Worm (Caenorhabditis elegans) whole organism, young adult: Measurements from ENCODE around the gene ugt-66.
A peak's percentile ranks its signal among the peaks of the same experiment; 100 is the strongest.

Experiments
- C06A6.2 ChIP-seq: fragments of 200-800 bp; sonication (Bioruptor generic); conservative IDR thresholded peaks from 2 replicates; pipeline ENCODE4 v1.3.6; 2022; ENCODE audit warnings: missing genetic modification characterization, missing compliant biosample characterization
- C17E4.6 ChIP-seq: fragments of 200-800 bp; sonication (Bioruptor generic); IDR thresholded peaks from 2 replicates; pipeline ENCODE4 v1.3.6; 2022; ENCODE audit warnings: missing genetic modification reagents, missing genetic modification characterization, missing compliant biosample characterization
- D2030.7 ChIP-seq: fragments of 200-800 bp; sonication (Bioruptor generic); IDR thresholded peaks from 2 replicates; pipeline ENCODE4 v1.3.6; 2022; ENCODE audit warnings: missing genetic modification reagents, missing genetic modification characterization, missing compliant biosample characterization
- F39B2.1 ChIP-seq: fragments of 200-800 bp; sonication (Bioruptor generic); IDR thresholded peaks from 2 replicates; pipeline ENCODE4 v1.3.6; 2022; ENCODE audit warnings: missing genetic modification reagents, missing genetic modification characterization, missing compliant biosample characterization
- F52B5.7 ChIP-seq: sonication (generic microtip); optimal IDR thresholded peaks from 2 replicates; lab custom pipeline; 2016; ENCODE audit warnings: mild to moderate bottlenecking, missing genetic modification characterization, missing compliant biosample characterization
- F57C9.4 ChIP-seq: sonication (generic microtip); optimal IDR thresholded peaks from 2 replicates; lab custom pipeline; 2017; ENCODE audit warnings: mild to moderate bottlenecking, missing genetic modification characterization, missing compliant biosample characterization
- Y56A3A.18 ChIP-seq: fragments of 200-800 bp; sonication (Bioruptor generic); IDR thresholded peaks from 2 replicates; pipeline ENCODE4 v1.3.6; 2022; ENCODE audit warnings: missing genetic modification reagents, missing genetic modification characterization, missing compliant biosample characterization
- akir-1 ChIP-seq: fragments of 200-800 bp; sonication (Bioruptor generic); optimal IDR thresholded peaks from 2 replicates; lab custom pipeline; 2018; ENCODE audit warnings: mild to moderate bottlenecking, missing genetic modification characterization, moderate library complexity, missing compliant biosample characterization
- aptf-3 ChIP-seq: fragments of 200-800 bp; sonication (Bioruptor generic); IDR thresholded peaks from 2 replicates; pipeline ENCODE4 v1.3.6; 2022; ENCODE audit warnings: missing genetic modification characterization, missing compliant biosample characterization
- cebp-2 ChIP-seq: fragments of 200-800 bp; sonication (Bioruptor generic); IDR thresholded peaks from 2 replicates; pipeline ENCODE4 v1.3.6; 2022; ENCODE audit warnings: missing genetic modification characterization, missing compliant biosample characterization
- ceh-58 ChIP-seq: fragments of 200-800 bp; sonication (Bioruptor generic); IDR thresholded peaks from 2 replicates; pipeline ENCODE4 v1.3.6; 2022; ENCODE audit warnings: missing genetic modification characterization, missing compliant biosample characterization
- dpl-1 ChIP-seq: fragments of 150-350 bp; optimal IDR thresholded peaks from 2 replicates; lab custom pipeline; 2014; ENCODE audit warnings: missing biosample characterization, missing genetic modification reagents, missing genetic modification characterization
- efl-1 ChIP-seq: fragments of 150-350 bp; optimal IDR thresholded peaks from 2 replicates; lab custom pipeline; 2014; ENCODE audit warnings: missing biosample characterization, missing genetic modification reagents, missing genetic modification characterization
- egl-18 ChIP-seq: fragments of 200-800 bp; sonication (Bioruptor generic); IDR thresholded peaks from 2 replicates; pipeline ENCODE4 v1.3.6; 2022; ENCODE audit warnings: missing genetic modification reagents, missing genetic modification characterization, missing compliant biosample characterization
- egl-44 ChIP-seq: fragments of 200-800 bp; sonication (Bioruptor generic); IDR thresholded peaks from 2 replicates; pipeline ENCODE4 v1.3.6; 2022; ENCODE audit warnings: missing genetic modification reagents, missing genetic modification characterization, missing compliant biosample characterization
- ekl-4 ChIP-seq: fragments of 200-800 bp; sonication (Bioruptor generic); IDR thresholded peaks from 2 replicates; pipeline ENCODE4 v1.3.6; 2022; ENCODE audit warnings: missing genetic modification reagents, missing genetic modification characterization, missing compliant biosample characterization
- hrde-1 ChIP-seq: sonication (generic microtip); optimal IDR thresholded peaks from 2 replicates; lab custom pipeline; 2016; ENCODE audit warnings: missing genetic modification characterization, mild to moderate bottlenecking, missing compliant biosample characterization, moderate library complexity, missing genotype, missing genetic modification reagents, borderline replicate concordance
- lag-1 ChIP-seq: fragments of 200-800 bp; sonication (Bioruptor generic); IDR thresholded peaks from 2 replicates; pipeline ENCODE4 v1.3.6; 2022; ENCODE audit warnings: missing genetic modification reagents, missing genetic modification characterization, missing compliant biosample characterization
- lin-35 ChIP-seq, 3 experiments: fragments of 150-350 bp in 2 of 3; sonication (generic microtip) in 1 of 3; optimal IDR thresholded peaks; 2 replicates each; lab custom pipeline; 2014 to 2018; ENCODE audit warnings: missing biosample characterization in 3 of 3, missing genetic modification characterization in 3 of 3, missing genetic modification reagents in 3 of 3
- lin-40 ChIP-seq: sonication (generic microtip); optimal IDR thresholded peaks from 2 replicates; lab custom pipeline; 2016; ENCODE audit warnings: missing genetic modification characterization, mild to moderate bottlenecking, missing compliant biosample characterization, missing genotype, missing genetic modification reagents
- lin-54 ChIP-seq: fragments of 200-800 bp; sonication (Bioruptor generic); optimal IDR thresholded peaks from 2 replicates; lab custom pipeline; 2018; ENCODE audit warnings: mild to moderate bottlenecking, missing genetic modification characterization, missing compliant biosample characterization
- lsl-1 ChIP-seq: fragments of 200-800 bp; sonication (Bioruptor generic); optimal IDR thresholded peaks from 2 replicates; lab custom pipeline; 2018; ENCODE audit warnings: mild to moderate bottlenecking, missing genetic modification characterization, moderate library complexity, missing compliant biosample characterization
- madf-10 ChIP-seq: sonication (generic microtip); optimal IDR thresholded peaks from 2 replicates; lab custom pipeline; 2016; ENCODE audit warnings: mild to moderate bottlenecking, missing genetic modification characterization, missing compliant biosample characterization
- madf-6 ChIP-seq: fragments of 200-800 bp; sonication (Bioruptor generic); IDR thresholded peaks from 2 replicates; pipeline ENCODE4 v1.3.6; 2022; ENCODE audit warnings: missing genetic modification reagents, missing genetic modification characterization, missing compliant biosample characterization
- madf-8 ChIP-seq: fragments of 200-800 bp; sonication (Bioruptor generic); conservative IDR thresholded peaks from 2 replicates; pipeline ENCODE4 v1.3.6; 2022; ENCODE audit warnings: missing genetic modification reagents, missing genetic modification characterization, missing compliant biosample characterization
- mcd-1 ChIP-seq: fragments of 200-800 bp; sonication (Bioruptor generic); IDR thresholded peaks from 2 replicates; pipeline ENCODE4 v1.3.6; 2022; ENCODE audit warnings: missing genetic modification reagents, missing genetic modification characterization, missing compliant biosample characterization
- mel-28 ChIP-seq: sonication (generic microtip); optimal IDR thresholded peaks from 2 replicates; lab custom pipeline; 2016; ENCODE audit warnings: borderline replicate concordance, mild to moderate bottlenecking, missing genetic modification characterization, missing compliant biosample characterization
- nfyb-1 ChIP-seq: fragments of 200-800 bp; sonication (Bioruptor generic); IDR thresholded peaks from 2 replicates; pipeline ENCODE4 v1.3.6; 2022; ENCODE audit warnings: missing genetic modification reagents, missing genetic modification characterization, missing compliant biosample characterization
- nhr-80 ChIP-seq: sonication (generic microtip); optimal IDR thresholded peaks from 2 replicates; lab custom pipeline; 2016; ENCODE audit warnings: missing genetic modification characterization, missing compliant biosample characterization
- pbrm-1 ChIP-seq: fragments of 200-800 bp; sonication (Bioruptor generic); IDR thresholded peaks from 2 replicates; pipeline ENCODE4 v1.3.6; 2022; ENCODE audit warnings: missing genetic modification reagents, missing genetic modification characterization, missing compliant biosample characterization
- rcor-1 ChIP-seq: fragments of 200-800 bp; sonication (Bioruptor generic); IDR thresholded peaks from 2 replicates; pipeline ENCODE4 v1.3.6; 2022; ENCODE audit warnings: missing genetic modification reagents, missing genetic modification characterization, missing compliant biosample characterization
- sdz-38 ChIP-seq: sonication (generic microtip); optimal IDR thresholded peaks from 2 replicates; lab custom pipeline; 2016; ENCODE audit warnings: missing genotype, missing genetic modification characterization, missing compliant biosample characterization
- snpc-1.3 ChIP-seq: sonication (generic microtip); optimal IDR thresholded peaks from 2 replicates; lab custom pipeline; 2017; ENCODE audit warnings: missing genetic modification characterization, mild to moderate bottlenecking, missing compliant biosample characterization, antibody characterized with exemption, moderate library complexity, missing genotype, missing genetic modification reagents; ENCODE audit not compliant: insufficient read depth
- snpc-4 ChIP-seq, 5 experiments: fragments of 150-350 bp in 1 of 5; sonication (generic microtip) in 4 of 5; optimal IDR thresholded peaks; 2 replicates each; lab custom pipeline; 2014 to 2018; ENCODE audit warnings: missing genetic modification characterization in 5 of 5, missing biosample characterization in 3 of 5, antibody characterized with exemption in 2 of 5, mild to moderate bottlenecking in 2 of 5, missing compliant biosample characterization in 2 of 5, missing genotype in 2 of 5, moderate library complexity in 2 of 5, missing genetic modification reagents in 1 of 5
- tbp1 ChIP-seq: fragments of 200-800 bp; sonication (Bioruptor generic); optimal IDR thresholded peaks from 2 replicates; lab custom pipeline; 2018; ENCODE audit warnings: mild to moderate bottlenecking, missing genetic modification characterization, missing compliant biosample characterization
- unc-62 ChIP-seq: fragments of 150-350 bp; optimal IDR thresholded peaks from 2 replicates; lab custom pipeline; 2014; ENCODE audit warnings: missing biosample characterization, missing genetic modification reagents, missing genetic modification characterization
- xnd-1 ChIP-seq: sonication (generic microtip); optimal IDR thresholded peaks from 2 replicates; lab custom pipeline; 2016; ENCODE audit warnings: missing genotype, missing genetic modification reagents, missing genetic modification characterization, missing compliant biosample characterization
- zim-3 ChIP-seq: sonication (generic microtip); optimal IDR thresholded peaks from 2 replicates; lab custom pipeline; 2017; ENCODE audit warnings: mild to moderate bottlenecking, missing genetic modification characterization, moderate library complexity, missing compliant biosample characterization
- ztf-18 ChIP-seq: sonication (generic microtip); optimal IDR thresholded peaks from 2 replicates; lab custom pipeline; 2016; ENCODE audit warnings: missing genotype, mild to moderate bottlenecking, missing genetic modification characterization, missing compliant biosample characterization
- ztf-26 ChIP-seq: sonication (generic microtip); optimal IDR thresholded peaks from 2 replicates; lab custom pipeline; 2017; ENCODE audit warnings: missing genetic modification characterization, missing compliant biosample characterization

ugt-66 gene

DNA sequence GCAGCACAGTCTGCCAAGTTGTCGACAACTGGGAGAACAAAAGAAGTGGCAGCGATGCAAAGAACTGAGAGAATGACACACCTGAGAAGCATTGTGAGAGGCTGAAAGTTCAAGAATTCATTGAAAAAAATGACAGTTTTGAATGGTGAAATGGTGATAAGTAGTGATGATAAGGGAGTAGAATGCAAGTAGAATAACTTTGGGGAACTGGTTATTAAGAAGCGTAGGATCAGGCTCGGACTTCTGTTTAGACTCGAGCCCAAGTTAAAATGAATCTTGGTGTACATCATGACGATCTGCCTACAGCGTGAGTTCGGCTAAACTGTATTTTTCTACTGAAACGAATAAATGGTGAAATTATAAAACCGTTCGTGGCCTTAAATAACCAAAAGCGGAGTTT is 15.8 kb downstream of the ugt-66 start, which contains the start of gene F42A10.7:
Gene F42A10.7, minus strand, starts transcription at position 101 of the 400 bp plus-strand sequence.
- no peak for TF ChIP-seq egl-18 (GFP tag; lab: Robert Waterston, UW)
- TF ChIP-seq madf-6 (GFP tag; lab: Robert Waterston, UW), result no peak
- no peak for TF ChIP-seq akir-1 (GFP tag; lab: Kevin White, UChicago)
- TF ChIP-seq cebp-2 (GFP tag; lab: Robert Waterston, UW), result no peak
- TF ChIP-seq rcor-1, result no peak
- no peak for TF ChIP-seq dpl-1 (GFP tag; lab: Kevin White, UChicago)
- TF ChIP-seq efl-1 (GFP tag; lab: Kevin White, UChicago), result no peak
- no peak for TF ChIP-seq C06A6.2 (GFP tag; lab: Robert Waterston, UW)

DNA sequence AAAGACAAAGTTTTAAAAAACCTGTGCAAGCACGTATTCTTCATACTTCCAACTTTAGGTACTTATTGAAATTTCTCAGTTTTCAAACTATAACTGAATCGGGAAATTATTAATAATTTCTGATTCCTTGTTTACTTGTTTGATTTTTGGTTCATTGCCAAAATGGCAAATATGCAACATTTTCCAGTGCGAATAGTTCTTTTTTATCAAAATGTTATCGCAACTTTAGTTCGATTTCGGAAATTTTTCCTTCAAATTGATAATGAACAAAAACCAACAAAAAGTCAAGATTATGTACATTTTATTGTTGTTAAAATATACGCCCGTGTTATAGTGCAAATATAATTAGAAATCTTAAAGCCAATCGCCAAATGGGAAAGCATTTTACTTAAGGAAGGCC is 16.7 kb downstream of the ugt-66 start:
- TF ChIP-seq rcor-1 (no peak), nhr-80 (peak; percentile 13)

DNA sequence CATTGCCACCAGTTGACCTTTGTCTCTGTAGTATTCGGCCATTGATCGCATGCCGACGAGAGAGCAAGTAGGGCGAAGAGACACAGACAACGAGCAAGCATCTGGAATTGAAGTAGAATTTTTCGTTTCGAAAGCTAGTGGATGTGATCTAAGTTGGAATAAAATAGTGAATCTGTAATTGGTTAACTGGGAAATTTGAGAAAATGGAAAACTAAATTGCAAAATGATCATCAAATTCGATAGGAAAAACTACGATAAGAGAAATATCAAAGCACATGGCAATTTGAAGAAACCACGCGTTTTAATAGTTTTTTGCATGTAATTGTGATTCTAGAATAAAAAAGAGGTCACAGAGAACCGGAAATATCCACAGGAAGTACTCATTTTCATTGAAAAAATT is 17.6 kb downstream of the ugt-66 start, which contains the start of gene F42A10.6:
Gene F42A10.6, minus strand, starts transcription at position 101 of the 400 bp plus-strand sequence.
- TF ChIP-seq madf-8 (GFP tag; lab: Robert Waterston, UW) (no peak), nhr-80 (peak; percentile 59), lag-1 (GFP tag; lab: Robert Waterston, UW) (no peak), mel-28 (no peak), ztf-26 (tag; lab: Kevin White, UChicago) (no peak), zim-3 (tag; lab: Kevin White, UChicago) (no peak), ekl-4 (GFP tag; lab: Robert Waterston, UW) (no peak), C17E4.6 (no peak)
- TF ChIP-seq, all 124 proteins: peak for 1

DNA sequence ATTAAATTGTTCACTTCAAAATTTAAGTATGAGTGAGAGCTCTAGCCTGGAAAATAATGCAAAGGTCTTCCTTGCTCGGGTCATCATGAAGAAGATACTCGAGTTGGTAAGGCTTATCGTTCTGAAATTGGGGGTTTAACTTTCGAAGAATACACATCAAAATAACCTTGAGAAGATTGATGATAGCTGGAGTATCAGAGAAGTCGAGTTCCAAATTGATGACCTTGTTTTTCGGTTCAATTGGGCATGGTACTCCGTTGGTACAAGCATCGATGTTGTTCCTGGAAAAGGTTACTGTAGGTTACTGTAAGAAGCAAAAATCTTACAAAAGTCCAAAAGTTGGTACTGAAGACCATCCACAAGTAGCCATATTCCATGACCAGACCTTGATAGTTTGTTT is 18.2 kb downstream of the ugt-66 start:
- TF ChIP-seq hrde-1 (tag; lab: Kevin White, UChicago) (peak; percentile 61), snpc-1.3 (no peak), tbp1 (no peak), F39B2.1 (GFP tag; lab: Robert Waterston, UW) (0 out of 2 replicates have a peak, but pooled peaks have one; percentile 52), nfyb-1 (0 out of 2 replicates have a peak, but pooled peaks have one; percentile 30), madf-10 (tag; lab: Kevin White, UChicago) (no peak)

DNA sequence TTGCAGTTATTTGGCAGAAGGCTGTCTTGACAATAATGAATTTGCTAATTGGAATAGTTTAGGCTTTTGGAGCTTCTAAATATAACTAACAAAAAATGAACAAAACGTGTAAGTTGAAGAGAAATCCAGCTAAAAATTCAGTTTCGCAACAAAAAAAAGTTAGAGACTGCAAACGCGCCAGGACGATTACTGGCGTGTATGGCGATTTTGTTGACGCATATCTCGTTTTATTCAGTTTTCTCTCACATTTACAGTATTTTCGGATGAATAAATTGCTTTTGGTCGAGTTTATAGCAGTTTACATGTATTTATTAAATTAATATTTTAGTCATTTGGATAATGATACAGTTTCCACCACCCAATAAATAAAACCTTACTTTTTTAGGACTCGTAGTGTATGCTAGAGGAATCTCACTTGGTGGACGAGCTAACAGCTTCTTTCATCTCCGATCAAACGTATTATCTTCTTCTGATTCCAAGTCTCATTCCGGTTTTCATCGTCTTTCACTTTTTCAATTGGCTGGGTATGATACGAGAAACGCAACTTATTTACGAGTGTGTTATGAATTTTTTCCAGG is 21.3 kb downstream of the ugt-66 start, which contains the start of the genes abcf-3 and F42A10.5:
Gene abcf-3, plus strand, starts transcription at position 384 of the 578 bp plus-strand sequence.
Gene F42A10.5, minus strand, starts transcription at position 458 of the 578 bp plus-strand sequence.
- peak in 1 of 3 experiments; percentile 66 for TF ChIP-seq lin-35 (GFP tag; optimal IDR thresholded peaks at IDR 0.05; lab: Kevin White, UChicago)
- TF ChIP-seq madf-10 (tag; lab: Kevin White, UChicago), result no peak
- TF ChIP-seq lin-40, result peak; percentile 52
- TF ChIP-seq madf-8 (GFP tag; lab: Robert Waterston, UW), result no peak
- peak; percentile 94 for TF ChIP-seq ztf-18 (tag; lab: Kevin White, UChicago)
- TF ChIP-seq D2030.7 (GFP tag; lab: Robert Waterston, UW), result peak; percentile 41; the same call in 1 of the 2 replicates
- TF ChIP-seq unc-62 (GFP tag; lab: Kevin White, UChicago), result no peak
- TF ChIP-seq F57C9.4 (tag; lab: Kevin White, UChicago), result no peak
- peak; percentile 28 for TF ChIP-seq xnd-1
- peak; percentile 64 for TF ChIP-seq lin-54 (GFP tag; lab: Kevin White, UChicago)
- peak; percentile 23 for TF ChIP-seq tbp1
- TF ChIP-seq pbrm-1, result peak; percentile 41; the same call in 1 of the 2 replicates
- TF ChIP-seq egl-44 (GFP tag; lab: Robert Waterston, UW), result no peak
- 0 out of 2 replicates have a peak, but pooled peaks have one; percentile 31 for TF ChIP-seq rcor-1
- TF ChIP-seq aptf-3, result no peak
- TF ChIP-seq C06A6.2 (GFP tag; lab: Robert Waterston, UW), result no peak
- TF ChIP-seq snpc-4 (GFP tag; optimal IDR thresholded peaks at IDR 0.05; lab: Kevin White, UChicago), result peak; percentile 20
- peak in 2 of 4 experiments; percentile 1 to 21 for TF ChIP-seq snpc-4 (tag; optimal IDR thresholded peaks at IDR 0.05; lab: Kevin White, UChicago)
- TF ChIP-seq Y56A3A.18 (GFP tag; lab: Robert Waterston, UW), result no peak
- no peak for TF ChIP-seq ceh-58
- no peak for TF ChIP-seq sdz-38
- no peak for TF ChIP-seq F52B5.7 (tag; lab: Kevin White, UChicago)
- TF ChIP-seq mcd-1, result peak; percentile 66
- peak; percentile 47 for TF ChIP-seq lsl-1 (GFP tag; lab: Kevin White, UChicago)
